Worm (Caenorhabditis elegans) whole organism, midembryonic: Measurements from ENCODE around the gene twk-7.

Experiments used
- flt-1 ChIP-seq: fragments of 200-800 bp; sonication (Bioruptor generic); IDR thresholded peaks from 2 replicates; pipeline ENCODE4 v1.3.6; 2022; ENCODE audit warnings: missing genetic modification characterization, missing compliant biosample characterization
- med-1 ChIP-seq: sonication (generic microtip); optimal IDR thresholded peaks from 2 replicates; lab custom pipeline; 2017; ENCODE audit warnings: missing genetic modification characterization, mild to moderate bottlenecking, missing compliant biosample characterization, antibody characterized with exemption, missing genetic modification reagents; ENCODE audit not compliant: insufficient read depth

DNA sequence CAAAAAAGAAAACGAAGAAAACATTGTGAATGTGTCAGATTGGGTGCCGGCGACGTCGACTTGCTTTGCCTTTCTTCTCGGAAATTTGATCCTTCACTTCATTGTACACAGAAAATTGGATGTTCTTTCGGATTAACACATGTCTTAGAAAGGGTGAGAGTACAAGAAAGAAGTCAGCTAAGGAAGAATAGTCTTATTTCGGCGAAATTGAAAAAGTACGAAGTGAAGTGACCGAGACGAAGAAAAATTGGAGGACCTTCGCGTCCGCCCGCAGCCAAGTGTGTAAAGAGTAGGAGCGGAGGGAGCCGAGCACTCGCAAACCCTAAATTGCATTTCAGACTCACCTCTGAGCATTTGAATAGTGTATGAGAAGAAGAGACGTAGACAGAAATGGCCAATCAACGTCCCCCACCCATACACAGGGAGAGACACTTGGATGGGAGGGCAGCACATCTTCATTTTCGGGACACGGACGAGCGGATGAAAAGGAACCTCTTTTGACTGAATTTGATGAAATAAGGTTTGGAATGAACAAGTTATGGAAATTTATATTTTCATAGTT lies 54.9 kb downstream of the twk-7 start, which contains the start of gene glr-1:
- no peak for TF ChIP-seq flt-1 (GFP tag; lab: Robert Waterston, UW)
- TF ChIP-seq med-1 (GFP tag; lab: Kevin White, UChicago), result no peak
